Worm (Caenorhabditis elegans) whole organism, L4 larva: Measurements from ENCODE around the gene nas-10.

Experiments used
- F10B5.3 ChIP-seq: sonication (generic microtip); optimal IDR thresholded peaks from 2 replicates; lab custom pipeline; 2016; ENCODE audit warnings: mild to moderate bottlenecking, missing genetic modification characterization, missing compliant biosample characterization
- F37D6.2 ChIP-seq: sonication (generic microtip); optimal IDR thresholded peaks from 2 replicates; lab custom pipeline; 2016; ENCODE audit warnings: mild to moderate bottlenecking, missing genetic modification characterization, missing compliant biosample characterization
- Y105C5A.15 ChIP-seq: fragments of 200-800 bp; sonication (Bioruptor generic); IDR thresholded peaks from 2 replicates; pipeline ENCODE4 v1.3.6; 2022; ENCODE audit warnings: missing genetic modification characterization, missing compliant biosample characterization
- Y5F2A.4 ChIP-seq: fragments of 200-800 bp; sonication (Bioruptor generic); optimal IDR thresholded peaks from 2 replicates; lab custom pipeline; 2018; ENCODE audit warnings: mild to moderate bottlenecking, missing genetic modification characterization, missing compliant biosample characterization
- ZK337.2 ChIP-seq: fragments of 200-800 bp; sonication (Bioruptor generic); IDR thresholded peaks from 2 replicates; pipeline ENCODE4 v1.3.6; 2022; ENCODE audit warnings: missing genetic modification reagents, missing genetic modification characterization, missing compliant biosample characterization
- aha-1 ChIP-seq: fragments of 150-350 bp; peaks from one replicate; lab custom pipeline; 2014; ENCODE audit warnings: missing biosample characterization, missing genetic modification characterization
- aly-2 ChIP-seq: sonication (generic microtip); optimal IDR thresholded peaks from 2 replicates; lab custom pipeline; 2018; ENCODE audit warnings: missing biosample characterization, missing genetic modification characterization
- ceh-28 ChIP-seq: fragments of 150-350 bp; optimal IDR thresholded peaks from 2 replicates; lab custom pipeline; 2014; ENCODE audit warnings: missing biosample characterization, missing genetic modification reagents, missing genetic modification characterization
- daf-16 ChIP-seq, 3 experiments: sonication (generic microtip); optimal IDR thresholded peaks; 2 replicates each; lab custom pipeline; 2016 to 2017; ENCODE audit warnings: missing genetic modification characterization in 3 of 3, missing genetic modification reagents in 3 of 3, mild to moderate bottlenecking in 2 of 3, missing compliant biosample characterization in 2 of 3, missing biosample characterization in 1 of 3, moderate library complexity in 1 of 3
- daf-19 ChIP-seq: fragments of 200-800 bp; sonication (Bioruptor generic); conservative IDR thresholded peaks from 2 replicates; pipeline ENCODE4 v1.3.6; 2022; ENCODE audit warnings: missing genetic modification characterization, missing compliant biosample characterization
- fkh-10 ChIP-seq: fragments of 150-350 bp; optimal IDR thresholded peaks from 2 replicates; lab custom pipeline; 2014; ENCODE audit warnings: missing biosample characterization, missing genetic modification reagents, missing genetic modification characterization
- hlh-11 ChIP-seq: fragments of 200-800 bp; sonication (Bioruptor generic); optimal IDR thresholded peaks from 2 replicates; lab custom pipeline; 2018; ENCODE audit warnings: mild to moderate bottlenecking, missing genetic modification characterization, missing compliant biosample characterization
- hlh-30 ChIP-seq: sonication (generic microtip); optimal IDR thresholded peaks from 2 replicates; lab custom pipeline; 2017; ENCODE audit warnings: antibody characterized with exemption, mild to moderate bottlenecking, missing genetic modification characterization, missing compliant biosample characterization; ENCODE audit not compliant: insufficient read depth
- lim-7 ChIP-seq: fragments of 200-800 bp; sonication (Bioruptor generic); IDR thresholded peaks from 2 replicates; pipeline ENCODE4 v1.3.6; 2022; ENCODE audit warnings: missing genetic modification characterization, missing compliant biosample characterization
- lin-13 ChIP-seq: fragments of 150-350 bp; optimal IDR thresholded peaks from 2 replicates; lab custom pipeline; 2014; ENCODE audit warnings: missing biosample characterization, missing genetic modification reagents, missing genetic modification characterization
- lin-15B ChIP-seq: fragments of 150-350 bp; sonication (generic microtip); optimal IDR thresholded peaks from 3 replicates; lab custom pipeline; 2014; ENCODE audit warnings: missing biosample characterization, missing genetic modification characterization
- lin-38 ChIP-seq: fragments of 200-800 bp; sonication (Bioruptor generic); IDR thresholded peaks from 2 replicates; pipeline ENCODE4 v1.3.6; 2022; ENCODE audit warnings: missing genetic modification reagents, missing genetic modification characterization, missing compliant biosample characterization
- lin-39 ChIP-seq: fragments of 150-350 bp; optimal IDR thresholded peaks from 2 replicates; lab custom pipeline; 2014; ENCODE audit warnings: missing biosample characterization, missing genetic modification reagents, missing genetic modification characterization
- nhr-10 ChIP-seq: fragments of 150-350 bp; optimal IDR thresholded peaks from 2 replicates; lab custom pipeline; 2014; ENCODE audit warnings: missing biosample characterization, missing genetic modification characterization
- nhr-102 ChIP-seq: sonication (generic microtip); optimal IDR thresholded peaks from 2 replicates; lab custom pipeline; 2016; ENCODE audit warnings: mild to moderate bottlenecking, missing genetic modification characterization, moderate library complexity, missing compliant biosample characterization
- nhr-25 ChIP-seq: sonication (generic microtip); optimal IDR thresholded peaks from 2 replicates; lab custom pipeline; 2017; ENCODE audit warnings: missing genetic modification characterization, mild to moderate bottlenecking, missing compliant biosample characterization, antibody characterized with exemption, moderate library complexity, borderline replicate concordance; ENCODE audit not compliant: insufficient read depth
- nhr-41 ChIP-seq: fragments of 200-800 bp; sonication (Bioruptor generic); IDR thresholded peaks from 2 replicates; pipeline ENCODE4 v1.3.6; 2022; ENCODE audit warnings: missing genetic modification reagents, missing genetic modification characterization, missing compliant biosample characterization
- nhr-48 ChIP-seq: sonication (generic microtip); optimal IDR thresholded peaks from 2 replicates; lab custom pipeline; 2016; ENCODE audit warnings: mild to moderate bottlenecking, missing genetic modification characterization, missing compliant biosample characterization
- php-3 ChIP-seq: fragments of 200-800 bp; sonication (Bioruptor generic); IDR thresholded peaks from 2 replicates; pipeline ENCODE4 v1.3.6; 2022; ENCODE audit warnings: missing genetic modification reagents, missing genetic modification characterization, missing compliant biosample characterization
- rbr-2 ChIP-seq: sonication (generic microtip); optimal IDR thresholded peaks from 2 replicates; lab custom pipeline; 2016; ENCODE audit warnings: missing genotype, missing genetic modification characterization, missing compliant biosample characterization
- saeg-2 ChIP-seq: fragments of 200-800 bp; sonication (Bioruptor generic); IDR thresholded peaks from 2 replicates; pipeline ENCODE4 v1.3.6; 2022; ENCODE audit warnings: missing genetic modification reagents, missing genetic modification characterization, missing compliant biosample characterization
- skn-1 ChIP-seq: fragments of 150-350 bp; optimal IDR thresholded peaks from 2 replicates; lab custom pipeline; 2014; ENCODE audit warnings: missing biosample characterization, missing genetic modification characterization
- snpc-1.2 ChIP-seq: fragments of 200-800 bp; sonication (Bioruptor generic); IDR thresholded peaks from 2 replicates; pipeline ENCODE4 v1.3.6; 2022; ENCODE audit warnings: missing genetic modification reagents, missing genetic modification characterization, missing compliant biosample characterization
- spr-1 ChIP-seq: sonication (generic microtip); optimal IDR thresholded peaks from 2 replicates; lab custom pipeline; 2016; ENCODE audit warnings: mild to moderate bottlenecking, missing genetic modification characterization, missing compliant biosample characterization
- spr-3 ChIP-seq: fragments of 200-800 bp; sonication (Bioruptor generic); optimal IDR thresholded peaks from 2 replicates; lab custom pipeline; 2018; ENCODE audit warnings: mild to moderate bottlenecking, missing genetic modification characterization, missing compliant biosample characterization
- unc-130 ChIP-seq: sonication (generic microtip); optimal IDR thresholded peaks from 2 replicates; lab custom pipeline; 2016; ENCODE audit warnings: missing genetic modification reagents, missing genetic modification characterization, missing compliant biosample characterization
- unc-62 ChIP-seq, 3 experiments: fragments of 150-350 bp in 1 of 3; sonication (generic microtip); optimal IDR thresholded peaks in 2 of 3; peaks in 1 of 3; 1 replicate in 1 of 3; 2 replicates in 2 of 3; lab custom pipeline; 2014 to 2017; ENCODE audit warnings: missing biosample characterization in 3 of 3, missing genetic modification characterization in 3 of 3, missing genetic modification reagents in 3 of 3, missing genotype in 1 of 3
- zfp-3 ChIP-seq: fragments of 200-800 bp; sonication (Bioruptor generic); conservative IDR thresholded peaks from 2 replicates; pipeline ENCODE4 v1.3.6; 2022; ENCODE audit warnings: missing genetic modification reagents, missing genetic modification characterization, missing compliant biosample characterization
- ztf-11 ChIP-seq: fragments of 150-350 bp; optimal IDR thresholded peaks from 2 replicates; lab custom pipeline; 2014; ENCODE audit warnings: missing biosample characterization, missing genetic modification characterization

The nas-10 gene

DNA sequence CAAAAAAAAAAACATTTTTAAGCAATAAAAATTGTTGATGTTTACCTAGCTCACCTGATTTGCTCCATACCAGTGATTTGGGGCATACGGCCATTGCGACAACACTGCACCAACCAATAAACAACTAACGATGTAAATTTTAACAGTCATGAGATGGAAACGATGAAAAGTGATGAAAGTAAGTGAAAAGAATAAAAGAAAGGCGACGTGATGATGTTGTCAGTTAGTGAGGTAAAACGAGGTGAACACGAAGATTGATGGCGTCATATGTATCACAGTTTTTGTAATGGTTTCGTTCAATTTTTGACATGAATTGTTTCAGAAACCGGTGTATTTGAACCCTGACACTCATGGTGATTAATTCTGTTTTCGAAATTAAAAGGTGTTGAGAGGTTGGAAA lies 12.1 kb downstream of the nas-10 start, which contains the start of gene K09C8.7:
K09C8.7 (minus strand) TSS at position 226 of the 400 bp plus-strand sequence.
- no peak for TF ChIP-seq F10B5.3
- no peak for TF ChIP-seq nhr-48 (tag; lab: Kevin White, UChicago)
- TF ChIP-seq zfp-3 (GFP tag; lab: Robert Waterston, UW), result no peak
- peak; percentile 13 for TF ChIP-seq hlh-30
- no peak for TF ChIP-seq daf-16 (GFP tag; optimal IDR thresholded peaks at IDR 0.05; lab: Kevin White, UChicago)
- TF ChIP-seq daf-16 (tag; optimal IDR thresholded peaks at IDR 0.05; lab: Kevin White, UChicago), result peak; percentile 86
- peak in 1 of 2 experiments; percentile 74 for TF ChIP-seq unc-62 (GFP tag; optimal IDR thresholded peaks at IDR 0.05 in 1 of 2; lab: Kevin White, UChicago)
- no peak for TF ChIP-seq unc-62 (tag; optimal IDR thresholded peaks at IDR 0.05; lab: Kevin White, UChicago)

DNA sequence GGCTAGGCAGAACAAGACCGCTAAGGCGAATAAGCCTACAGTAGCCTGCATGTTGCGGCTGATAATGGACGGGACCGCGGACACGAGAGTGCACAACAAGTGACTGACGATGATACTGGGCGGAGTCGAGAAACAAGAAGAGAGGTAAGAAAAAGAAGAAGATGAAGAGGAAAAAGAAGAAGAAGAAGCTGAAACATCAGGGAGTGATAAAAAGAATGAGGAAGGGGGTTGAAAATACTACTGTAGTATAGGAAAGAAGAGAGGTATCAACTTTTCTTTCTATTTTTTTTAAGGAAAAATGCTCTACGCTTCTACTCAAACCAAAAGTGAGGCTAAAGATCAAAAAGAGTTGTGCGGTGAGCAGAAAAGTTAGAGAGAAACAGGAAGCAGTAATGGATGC lies 14.5 kb downstream of the nas-10 start, which contains the start of gene T21B6.3:
T21B6.3 (minus strand) TSS at position 101 of the 400 bp plus-strand sequence.
- no peak for TF ChIP-seq nhr-41 (GFP tag; lab: Robert Waterston, UW)
- no peak for TF ChIP-seq daf-19 (GFP tag; lab: Robert Waterston, UW)
- TF ChIP-seq lin-13 (GFP tag; lab: Kevin White, UChicago), result no peak
- no peak for TF ChIP-seq lin-15B (tag; lab: Kevin White, UChicago)
- TF ChIP-seq ZK337.2 (GFP tag; lab: Robert Waterston, UW), result no peak
- no peak for TF ChIP-seq nhr-102 (tag; lab: Kevin White, UChicago)
- TF ChIP-seq Y105C5A.15 (GFP tag; lab: Robert Waterston, UW), result no peak
- TF ChIP-seq rbr-2, result no peak
- no peak for TF ChIP-seq php-3 (GFP tag; lab: Robert Waterston, UW)
- TF ChIP-seq fkh-10 (GFP tag; lab: Kevin White, UChicago), result no peak
- no peak for TF ChIP-seq zfp-3 (GFP tag; lab: Robert Waterston, UW)
- TF ChIP-seq lin-38 (GFP tag; lab: Robert Waterston, UW), result no peak
- no peak for TF ChIP-seq unc-62 (GFP tag; optimal IDR thresholded peaks at IDR 0.05 in 1 of 2; lab: Kevin White, UChicago)
- TF ChIP-seq unc-62 (tag; optimal IDR thresholded peaks at IDR 0.05; lab: Kevin White, UChicago), result no peak
- TF ChIP-seq skn-1, result no peak
- no peak for TF ChIP-seq lin-39 (tag; lab: Kevin White, UChicago)
- TF ChIP-seq spr-3, result no peak
- TF ChIP-seq ztf-11 (tag; lab: Kevin White, UChicago), result no peak
- TF ChIP-seq, all 104 proteins: peak for 0

- TF ChIP-seq nhr-102 (tag; lab: Kevin White, UChicago) (no peak), saeg-2 (GFP tag; lab: Robert Waterston, UW) (no peak), aha-1 (tag; lab: Kevin White, UChicago) (peak; percentile 84), F37D6.2 (no peak)
Measured at ce11 chrX:10941255-10941654, 22.0 kb downstream of the nas-10 start, which contains the start of gene pho-7. pho-7 (minus strand) TSS chrX:10941355.

ce11 chrX:10933308-10934014 lies 29.8 kb downstream of the nas-10 start:
- TF ChIP-seq ceh-28 (tag; lab: Kevin White, UChicago), result no peak
- no peak for TF ChIP-seq unc-130 (GFP tag; lab: Kevin White, UChicago)
- no peak for TF ChIP-seq ztf-11 (tag; lab: Kevin White, UChicago)
- no peak for TF ChIP-seq fkh-10 (GFP tag; lab: Kevin White, UChicago)
- TF ChIP-seq nhr-25 (tag; lab: Kevin White, UChicago), result no peak
- TF ChIP-seq nhr-10 (tag; lab: Kevin White, UChicago), result no peak
- TF ChIP-seq lim-7 (GFP tag; lab: Robert Waterston, UW), result no peak
- no peak for TF ChIP-seq hlh-11 (tag; lab: Kevin White, UChicago)
- no peak for TF ChIP-seq aly-2 (tag; lab: Kevin White, UChicago)
- no peak for TF ChIP-seq hlh-30
- TF ChIP-seq spr-1 (tag; lab: Kevin White, UChicago), result no peak
- no peak for TF ChIP-seq aha-1 (tag; lab: Kevin White, UChicago)
- TF ChIP-seq lin-38 (GFP tag; lab: Robert Waterston, UW), result no peak
- no peak for TF ChIP-seq Y5F2A.4
- TF ChIP-seq snpc-1.2 (GFP tag; lab: Robert Waterston, UW), result no peak
- no peak for TF ChIP-seq rbr-2
- no peak for TF ChIP-seq lin-15B (tag; lab: Kevin White, UChicago)
